Worm (Caenorhabditis elegans) whole organism, L3 larva: ENCODE data around the gene sax-2.

Experiments
- aly-2 ChIP-seq: fragments of 150-350 bp; optimal IDR thresholded peaks from 2 replicates; lab custom pipeline; 2014; ENCODE audit warnings: missing biosample characterization, missing genetic modification characterization
- mdl-1 ChIP-seq: fragments of 150-350 bp; optimal IDR thresholded peaks from 2 replicates; lab custom pipeline; 2014; ENCODE audit warnings: missing biosample characterization, missing genetic modification characterization
- nhr-11 ChIP-seq: fragments of 150-350 bp; optimal IDR thresholded peaks from 2 replicates; lab custom pipeline; 2014; ENCODE audit warnings: missing biosample characterization, missing genetic modification characterization
- nhr-12 ChIP-seq: fragments of 150-350 bp; optimal IDR thresholded peaks from 2 replicates; lab custom pipeline; 2014; ENCODE audit warnings: missing biosample characterization, missing genetic modification characterization
- nhr-237 ChIP-seq: fragments of 150-350 bp; optimal IDR thresholded peaks from 2 replicates; lab custom pipeline; 2014; ENCODE audit warnings: missing biosample characterization, missing genetic modification characterization
- sea-2 ChIP-seq: fragments of 150-350 bp; sonication (generic microtip); optimal IDR thresholded peaks from 4 replicates; lab custom pipeline; 2014; ENCODE audit warnings: missing biosample characterization, missing genetic modification reagents, missing genetic modification characterization
- unc-39 ChIP-seq: sonication (generic microtip); optimal IDR thresholded peaks from 4 replicates; lab custom pipeline; 2017; ENCODE audit warnings: missing biosample characterization, missing genetic modification characterization

- TF ChIP-seq nhr-12: no peak
- TF ChIP-seq sea-2 (GFP tag; lab: Kevin White, UChicago): no peak
- TF ChIP-seq aly-2: no peak
- TF ChIP-seq unc-39 (tag; lab: Kevin White, UChicago): no peak
- TF ChIP-seq nhr-237 (tag; lab: Kevin White, UChicago): no peak
- TF ChIP-seq nhr-11 (tag; lab: Kevin White, UChicago): peak; percentile 74
- no peak for TF ChIP-seq mdl-1 (tag; lab: Kevin White, UChicago)
These were observed 63.0 kb downstream of the sax-2 start, which contains the start of gene K10D2.5 for ce11 chrIII:5172470-5172869.
